Worm (Caenorhabditis elegans): ENCODE measurements around the gene ric-8.

DNA sequence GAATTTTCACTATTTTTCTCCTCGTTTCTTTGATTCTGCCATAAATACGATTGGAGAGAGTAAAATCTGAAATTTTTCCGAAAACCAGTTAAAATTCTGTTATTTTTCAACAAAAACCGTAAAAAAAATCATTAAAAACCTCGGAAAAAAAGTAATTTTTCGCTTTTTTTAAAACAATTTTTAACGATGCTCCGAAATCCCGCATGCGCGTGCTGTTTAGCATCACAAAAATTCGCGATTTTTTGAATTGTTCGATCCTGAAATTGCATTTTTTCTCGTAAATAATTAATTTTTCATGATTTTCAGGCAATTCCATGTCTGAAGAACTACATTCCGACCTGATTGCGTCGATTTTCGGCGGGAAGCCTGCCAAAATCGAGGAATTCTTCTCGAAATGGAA is at the start of gene ric-8:
- no peak for TF ChIP-seq nhr-77 (tag; optimal IDR thresholded peaks at IDR 0.05)
- no peak for TF ChIP-seq unc-62 (GFP tag; optimal IDR thresholded peaks at IDR 0.05)
- no peak for TF ChIP-seq ama-1 (optimal IDR thresholded peaks at IDR 0.05)
- no peak for TF ChIP-seq mdl-1 (tag; optimal IDR thresholded peaks at IDR 0.05)
- no peak for TF ChIP-seq ceh-16 (tag; optimal IDR thresholded peaks at IDR 0.05)
- no peak for TF ChIP-seq lsy-2 (tag; optimal IDR thresholded peaks at IDR 0.05)
- TF ChIP-seq nhr-237 (tag; optimal IDR thresholded peaks at IDR 0.05) = no peak
- no peak for TF ChIP-seq egl-27 (tag; optimal IDR thresholded peaks at IDR 0.05)
- no peak for TF ChIP-seq unc-39 (tag; optimal IDR thresholded peaks at IDR 0.05)
- TF ChIP-seq nhr-25 (tag; optimal IDR thresholded peaks at IDR 0.05) = no peak
- TF ChIP-seq snpc-4 (tag; optimal IDR thresholded peaks at IDR 0.05) = no peak
- no peak for TF ChIP-seq lin-11 (tag; optimal IDR thresholded peaks at IDR 0.05)
